Fruit fly (Drosophila melanogaster): ENCODE measurements around the gene nocte.

nocte gene

dm6 chrX:10472614-10473248, 1.7 kb downstream of the nocte start (continued):
- no peak for TF ChIP-seq odd (GFP tag; optimal IDR thresholded peaks at IDR 0.05)
- no peak for TF ChIP-seq CG14965 (GFP tag; optimal IDR thresholded peaks at IDR 0.05; ENCODE audit: borderline replicate concordance)
- peak; percentile 5 for TF ChIP-seq CG13624 (GFP tag; optimal IDR thresholded peaks at IDR 0.05)
- peak; percentile 48; the same call in 2 of the 3 replicates for TF ChIP-seq CG6791 (GFP tag; IDR thresholded peaks at IDR 0.05; ENCODE audit: partially characterized antibody)
- no peak for TF ChIP-seq org-1 (GFP tag; optimal IDR thresholded peaks at IDR 0.05)
- no peak for TF ChIP-seq Ssrp (tag; optimal IDR thresholded peaks at IDR 0.05)
- TF ChIP-seq Poxn (GFP tag; IDR thresholded peaks at IDR 0.05) = no peak
- TF ChIP-seq zfh1 (GFP tag; IDR thresholded peaks at IDR 0.05) = no peak
- peak; percentile 25 for TF ChIP-seq nmo (GFP tag; optimal IDR thresholded peaks at IDR 0.05)
- TF ChIP-seq trh (GFP tag; optimal IDR thresholded peaks at IDR 0.05) = no peak
- TF ChIP-seq CG1647 (GFP tag; optimal IDR thresholded peaks at IDR 0.05) = no peak
- TF ChIP-seq Sox102F (GFP tag; optimal IDR thresholded peaks at IDR 0.05) = no peak
- TF ChIP-seq nerfin-1 (tag; optimal IDR thresholded peaks at IDR 0.05) = peak; percentile 24
- TF ChIP-seq Adf1 (GFP tag; IDR thresholded peaks at IDR 0.05) = peak; percentile 96
- 0 out of 2 replicates have a peak, but pooled peaks have one; percentile 17 for TF ChIP-seq CG32532 (GFP tag; IDR thresholded peaks at IDR 0.05)
- TF ChIP-seq ato (GFP tag; IDR thresholded peaks at IDR 0.05; ENCODE audit: partially characterized antibody) = 0 out of 2 replicates have a peak, but pooled peaks have one; percentile 18
- TF ChIP-seq Dip2 (GFP tag; IDR thresholded peaks at IDR 0.05) = no peak
- TF ChIP-seq CG13775 (GFP tag; optimal IDR thresholded peaks at IDR 0.05) = no peak
- peak; percentile 6 for TF ChIP-seq CoRest (tag; optimal IDR thresholded peaks at IDR 0.05)
- no peak for TF ChIP-seq croc (GFP tag; conservative IDR thresholded peaks at IDR 0.05)
- TF ChIP-seq Pdp1 (GFP tag; optimal IDR thresholded peaks at IDR 0.05) = peak in 1 of 2 experiments; percentile 69
- TF ChIP-seq CG1603 (tag; optimal IDR thresholded peaks at IDR 0.05) = no peak
- no peak for TF ChIP-seq CG11560 (tag; IDR thresholded peaks at IDR 0.05)
- TF ChIP-seq pzg (GFP tag; optimal IDR thresholded peaks at IDR 0.05) = peak; percentile 32
- TF ChIP-seq E2f2 (GFP tag; IDR thresholded peaks at IDR 0.05) = 0 out of 2 replicates have a peak, but pooled peaks have one; percentile 24
- no peak for TF ChIP-seq vnd (GFP tag; IDR thresholded peaks at IDR 0.05; ENCODE audit: partially characterized antibody)
- no peak for TF ChIP-seq kah (GFP tag; optimal IDR thresholded peaks at IDR 0.05)
- TF ChIP-seq Ptx1 (GFP tag; IDR thresholded peaks at IDR 0.05) = no peak
- TF ChIP-seq CG32772 (GFP tag; IDR thresholded peaks at IDR 0.05) = no peak
- no peak for TF ChIP-seq ems (GFP tag; optimal IDR thresholded peaks at IDR 0.05)
- peak; percentile 26 for TF ChIP-seq CG9727 (GFP tag; optimal IDR thresholded peaks at IDR 0.05)
- no peak for TF ChIP-seq CG10979 (tag; optimal IDR thresholded peaks at IDR 0.05)
- TF ChIP-seq disco-r (GFP tag; optimal IDR thresholded peaks at IDR 0.05) = no peak
- no peak for TF ChIP-seq onecut (GFP tag; IDR thresholded peaks at IDR 0.05)
- peak; percentile 42; the same call in 1 of the 2 replicates for TF ChIP-seq CG4360 (GFP tag; IDR thresholded peaks at IDR 0.05)
- TF ChIP-seq CG12942 (GFP tag; optimal IDR thresholded peaks at IDR 0.05) = no peak
- no peak for TF ChIP-seq CG30431 (GFP tag; optimal IDR thresholded peaks at IDR 0.05)
- TF ChIP-seq gem (tag; optimal IDR thresholded peaks at IDR 0.05) = no peak
- TF ChIP-seq CG7839 (tag; optimal IDR thresholded peaks at IDR 0.05) = no peak
- TF ChIP-seq aop (GFP tag; IDR thresholded peaks at IDR 0.05) = no peak
- no peak for TF ChIP-seq CG11247 (GFP tag; IDR thresholded peaks at IDR 0.05)
- no peak for TF ChIP-seq CG3995 (GFP tag; optimal IDR thresholded peaks at IDR 0.05)
- TF ChIP-seq pan (optimal IDR thresholded peaks at IDR 0.05) = no peak
- TF ChIP-seq pan (GFP tag; optimal IDR thresholded peaks at IDR 0.05 in 1 of 2, IDR thresholded peaks at IDR 0.05 in 1 of 2) = peak in 1 of 2 experiments; percentile 27
- TF ChIP-seq chinmo (GFP tag; IDR thresholded peaks at IDR 0.05; ENCODE audit: partially characterized antibody) = peak; percentile 70; the same call in 1 of the 4 replicates
- peak; percentile 68 for TF ChIP-seq Nf-YC (tag; optimal IDR thresholded peaks at IDR 0.05)
- TF ChIP-seq CG5180 (GFP tag; optimal IDR thresholded peaks at IDR 0.05) = no peak
- no peak for TF ChIP-seq zen (tag; optimal IDR thresholded peaks at IDR 0.05)
- no peak for TF ChIP-seq Hmr (GFP tag; optimal IDR thresholded peaks at IDR 0.05)
- TF ChIP-seq jumu (GFP tag; optimal IDR thresholded peaks at IDR 0.05) = no peak
